Worm (Caenorhabditis elegans) whole organism, L1 larva: ENCODE data around the gene ubc-22.

Experiments
- C34B4.2 ChIP-seq: sonication (generic microtip); optimal IDR thresholded peaks from 2 replicates; lab custom pipeline; 2017; ENCODE audit warnings: mild to moderate bottlenecking, missing genetic modification characterization, missing compliant biosample characterization
- aly-2 ChIP-seq: fragments of 150-350 bp; optimal IDR thresholded peaks from 2 replicates; lab custom pipeline; 2014; ENCODE audit warnings: missing biosample characterization, missing genetic modification characterization
- blmp-1 ChIP-seq: fragments of 150-350 bp; optimal IDR thresholded peaks from 2 replicates; lab custom pipeline; 2014; ENCODE audit warnings: missing biosample characterization, missing genetic modification characterization
- ceh-63 ChIP-seq: fragments of 200-800 bp; sonication (Bioruptor generic); optimal IDR thresholded peaks from 2 replicates; lab custom pipeline; 2018; ENCODE audit warnings: mild to moderate bottlenecking, missing genetic modification characterization, missing compliant biosample characterization
- ceh-8 ChIP-seq: fragments of 200-800 bp; sonication (Bioruptor generic); optimal IDR thresholded peaks from 2 replicates; lab custom pipeline; 2018; ENCODE audit warnings: mild to moderate bottlenecking, missing genetic modification characterization, moderate library complexity, missing compliant biosample characterization
- ceh-82 ChIP-seq, 3 experiments: fragments of 150-350 bp in 1 of 3; sonication (generic microtip) in 2 of 3; optimal IDR thresholded peaks; 2 replicates each; lab custom pipeline; 2014 to 2017; ENCODE audit warnings: missing biosample characterization in 3 of 3, missing genetic modification characterization in 3 of 3
- ceh-88 ChIP-seq: fragments of 200-800 bp; sonication (Bioruptor generic); IDR thresholded peaks from 2 replicates; pipeline ENCODE4 v1.3.6; 2022; ENCODE audit warnings: missing genetic modification characterization, missing compliant biosample characterization
- ces-1 ChIP-seq: fragments of 150-350 bp; optimal IDR thresholded peaks from 2 replicates; lab custom pipeline; 2014; ENCODE audit warnings: missing biosample characterization, missing genetic modification reagents, missing genetic modification characterization
- dpl-1 ChIP-seq, 3 experiments: fragments of 150-350 bp in 2 of 3; sonication (generic microtip) in 1 of 3; optimal IDR thresholded peaks; 2 replicates each; lab custom pipeline; 2014 to 2017; ENCODE audit warnings: missing biosample characterization in 3 of 3, missing genetic modification characterization in 3 of 3, missing genetic modification reagents in 3 of 3
- dsc-1 ChIP-seq: sonication (generic microtip); optimal IDR thresholded peaks from 2 replicates; lab custom pipeline; 2016; ENCODE audit warnings: mild to moderate bottlenecking, missing genetic modification characterization, missing compliant biosample characterization
- efl-1 ChIP-seq, 4 experiments: fragments of 150-350 bp; optimal IDR thresholded peaks in 3 of 4; peaks in 1 of 4; 1 replicate in 1 of 4; 2 replicates in 3 of 4; lab custom pipeline; 2014; ENCODE audit warnings: missing biosample characterization in 2 of 4, missing genetic modification characterization in 2 of 4, missing genetic modification reagents in 2 of 4
- efl-3 ChIP-seq: fragments of 200-800 bp; sonication (Bioruptor generic); optimal IDR thresholded peaks from 2 replicates; lab custom pipeline; 2018; ENCODE audit warnings: mild to moderate bottlenecking, missing genetic modification characterization, missing compliant biosample characterization
- egl-13 ChIP-seq: sonication (generic microtip); optimal IDR thresholded peaks from 2 replicates; lab custom pipeline; 2016; ENCODE audit warnings: missing genotype, missing genetic modification reagents, missing genetic modification characterization, missing compliant biosample characterization
- elt-3 ChIP-seq, 6 experiments: fragments of 150-350 bp in 1 of 6; sonication (generic microtip); optimal IDR thresholded peaks; 2 replicates each; lab custom pipeline; 2017 to 2018; ENCODE audit warnings: missing biosample characterization in 6 of 6, missing genetic modification characterization in 6 of 6, inconsistent platforms in 1 of 6
- ets-5 ChIP-seq: fragments of 200-800 bp; sonication (Bioruptor generic); IDR thresholded peaks from 2 replicates; pipeline ENCODE4 v1.3.6; 2022; ENCODE audit warnings: missing genetic modification characterization, missing compliant biosample characterization
- fkh-4 ChIP-seq: sonication (generic microtip); optimal IDR thresholded peaks from 2 replicates; lab custom pipeline; 2016; ENCODE audit warnings: missing compliant biosample characterization, missing genetic modification characterization, borderline replicate concordance
- fos-1 ChIP-seq: fragments of 150-350 bp; optimal IDR thresholded peaks from 2 replicates; lab custom pipeline; 2014; ENCODE audit warnings: missing biosample characterization, missing genetic modification characterization
- grh-1 ChIP-seq: fragments of 200-800 bp; sonication (Bioruptor generic); IDR thresholded peaks from 2 replicates; pipeline ENCODE4 v1.3.6; 2022; ENCODE audit warnings: missing genetic modification reagents, missing genetic modification characterization, missing compliant biosample characterization
- hpl-2 ChIP-seq: fragments of 150-350 bp; optimal IDR thresholded peaks from 2 replicates; lab custom pipeline; 2014; ENCODE audit warnings: missing biosample characterization, missing genetic modification reagents, missing genetic modification characterization
- jun-1 ChIP-seq: fragments of 150-350 bp; optimal IDR thresholded peaks from 2 replicates; lab custom pipeline; 2014; ENCODE audit warnings: missing biosample characterization, missing genetic modification reagents, missing genetic modification characterization
- lin-13 ChIP-seq: fragments of 150-350 bp; optimal IDR thresholded peaks from 2 replicates; lab custom pipeline; 2014; ENCODE audit warnings: missing biosample characterization, missing genetic modification reagents, missing genetic modification characterization
- lin-14 ChIP-seq: fragments of 200-800 bp; sonication (Bioruptor generic); optimal IDR thresholded peaks from 2 replicates; lab custom pipeline; 2018; ENCODE audit warnings: mild to moderate bottlenecking, missing genetic modification characterization, moderate library complexity, missing compliant biosample characterization
- lin-15B ChIP-seq: fragments of 150-350 bp; sonication (generic microtip); optimal IDR thresholded peaks from 3 replicates; lab custom pipeline; 2014; ENCODE audit warnings: missing biosample characterization, missing genetic modification characterization
- lin-35 ChIP-seq, 2 experiments: fragments of 150-350 bp; optimal IDR thresholded peaks; 2 replicates each; lab custom pipeline; 2014; ENCODE audit warnings: missing biosample characterization in 2 of 2, missing genetic modification characterization in 2 of 2, missing genetic modification reagents in 2 of 2
- lir-3 ChIP-seq: sonication (generic microtip); optimal IDR thresholded peaks from 2 replicates; lab custom pipeline; 2016; ENCODE audit warnings: mild to moderate bottlenecking, missing genetic modification characterization, moderate library complexity, missing compliant biosample characterization; ENCODE audit not compliant: poor library complexity
- mab-9 ChIP-seq: fragments of 200-800 bp; sonication (Bioruptor generic); IDR thresholded peaks from 2 replicates; pipeline ENCODE4 v1.3.6; 2022; ENCODE audit warnings: missing genetic modification reagents, missing genetic modification characterization, missing compliant biosample characterization
- nhr-19 ChIP-seq: fragments of 200-800 bp; sonication (Bioruptor generic); conservative IDR thresholded peaks from 2 replicates; pipeline ENCODE4 v1.3.6; 2022; ENCODE audit warnings: missing genetic modification characterization, missing compliant biosample characterization
- nhr-20 ChIP-seq: sonication (generic microtip); optimal IDR thresholded peaks from 2 replicates; lab custom pipeline; 2016; ENCODE audit warnings: mild to moderate bottlenecking, missing genetic modification characterization, missing compliant biosample characterization
- nhr-28 ChIP-seq: fragments of 150-350 bp; optimal IDR thresholded peaks from 2 replicates; lab custom pipeline; 2014; ENCODE audit warnings: missing biosample characterization, missing genetic modification characterization
- nhr-71 ChIP-seq: sonication (generic microtip); optimal IDR thresholded peaks from 2 replicates; lab custom pipeline; 2016; ENCODE audit warnings: mild to moderate bottlenecking, missing genetic modification characterization, moderate library complexity, missing compliant biosample characterization
- nhr-77 ChIP-seq: fragments of 150-350 bp; optimal IDR thresholded peaks from 2 replicates; lab custom pipeline; 2014; ENCODE audit warnings: missing biosample characterization, missing genetic modification characterization
- nhr-85 ChIP-seq: sonication (generic microtip); peaks from one replicate; lab custom pipeline; 2016; ENCODE audit warnings: missing genetic modification characterization, inconsistent platforms, missing compliant biosample characterization
- nhr-90 ChIP-seq: sonication (generic microtip); optimal IDR thresholded peaks from 2 replicates; lab custom pipeline; 2016; ENCODE audit warnings: mild to moderate bottlenecking, missing genetic modification characterization, missing compliant biosample characterization; ENCODE audit not compliant: poor library complexity
- rnt-1 ChIP-seq: sonication (generic microtip); optimal IDR thresholded peaks from 2 replicates; lab custom pipeline; 2016; ENCODE audit warnings: mild to moderate bottlenecking, missing genetic modification characterization, moderate library complexity, missing compliant biosample characterization
- snpc-4 ChIP-seq: fragments of 150-350 bp; optimal IDR thresholded peaks from 2 replicates; lab custom pipeline; 2014; ENCODE audit warnings: missing biosample characterization, missing genetic modification characterization
- snu-23 ChIP-seq: sonication (generic microtip); optimal IDR thresholded peaks from 2 replicates; lab custom pipeline; 2016; ENCODE audit warnings: missing genetic modification characterization, missing compliant biosample characterization
- sox-4 ChIP-seq: sonication (generic microtip); optimal IDR thresholded peaks from 2 replicates; lab custom pipeline; 2016; ENCODE audit warnings: missing genetic modification characterization, missing compliant biosample characterization
- swsn-7 ChIP-seq: sonication (generic microtip); optimal IDR thresholded peaks from 2 replicates; lab custom pipeline; 2016; ENCODE audit warnings: missing genetic modification characterization, missing compliant biosample characterization
- tlp-1 ChIP-seq: fragments of 150-350 bp; optimal IDR thresholded peaks from 2 replicates; lab custom pipeline; 2014; ENCODE audit warnings: missing biosample characterization, missing genetic modification characterization
- unc-130 ChIP-seq: fragments of 150-350 bp; optimal IDR thresholded peaks from 2 replicates; lab custom pipeline; 2017; ENCODE audit warnings: missing biosample characterization, missing genetic modification characterization, inconsistent platforms
- vab-15 ChIP-seq: sonication (generic microtip); optimal IDR thresholded peaks from 2 replicates; lab custom pipeline; 2017; ENCODE audit warnings: missing genotype, mild to moderate bottlenecking, missing genetic modification characterization, missing compliant biosample characterization
- zip-4 ChIP-seq: fragments of 200-800 bp; sonication (Bioruptor generic); optimal IDR thresholded peaks from 2 replicates; lab custom pipeline; 2018; ENCODE audit warnings: mild to moderate bottlenecking, missing genetic modification characterization, moderate library complexity, missing compliant biosample characterization
- ztf-11 ChIP-seq, 2 experiments: sonication (generic microtip); optimal IDR thresholded peaks; 2 replicates each; lab custom pipeline; 2016 to 2017; ENCODE audit warnings: missing genetic modification characterization in 2 of 2, missing biosample characterization in 1 of 2, missing compliant biosample characterization in 1 of 2
- ztf-4 ChIP-seq: fragments of 150-350 bp; optimal IDR thresholded peaks from 2 replicates; lab custom pipeline; 2014; ENCODE audit warnings: missing biosample characterization, missing genetic modification characterization

Gene ubc-22

ce11 chrX:8888835-8889234 is 19.9 kb upstream of the ubc-22 start:
- TF ChIP-seq dsc-1 (tag; lab: Kevin White, UChicago) = peak; percentile 55
- TF ChIP-seq lin-14 (GFP tag; lab: Kevin White, UChicago) = peak; percentile 26
- no peak for TF ChIP-seq nhr-71 (tag; lab: Kevin White, UChicago)

ce11 chrX:8882162-8882561 is 13.2 kb upstream of the ubc-22 start:
- TF ChIP-seq mab-9 (no peak), nhr-28 (no peak), nhr-85 (tag; lab: Kevin White, UChicago) (peak; percentile 88), lin-14 (GFP tag; lab: Kevin White, UChicago) (peak; percentile 10), ceh-88 (GFP tag; lab: Robert Waterston, UW) (no peak), dpl-1 (GFP tag; optimal IDR thresholded peaks at IDR 0.05; lab: Kevin White, UChicago) (no peak), jun-1 (tag; lab: Kevin White, UChicago) (no peak), blmp-1 (tag; lab: Kevin White, UChicago) (peak; percentile 76), ceh-63 (no peak), dsc-1 (tag; lab: Kevin White, UChicago) (no peak), nhr-90 (tag; lab: Kevin White, UChicago) (no peak), nhr-71 (tag; lab: Kevin White, UChicago) (no peak), lir-3 (no peak), efl-3 (no peak)

DNA sequence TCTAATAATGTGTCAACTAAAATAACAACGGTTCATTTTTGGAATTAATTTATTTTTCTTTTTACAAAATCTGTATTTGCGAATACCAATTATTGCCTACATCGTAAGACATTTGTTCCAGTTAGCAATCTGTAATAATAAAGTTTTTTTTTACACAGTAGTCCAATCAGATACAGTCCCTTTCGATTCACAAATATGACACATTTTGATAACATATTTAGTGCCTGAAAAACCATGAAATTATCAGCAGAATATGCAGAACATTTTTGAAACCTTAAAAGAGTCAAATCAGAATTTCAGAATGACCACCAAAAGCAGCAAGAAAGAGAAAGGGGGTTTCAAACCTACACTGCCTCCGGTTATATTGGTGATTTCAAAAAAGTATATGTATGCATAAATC is 10.4 kb upstream of the ubc-22 start, which contains the start of gene C06E2.2:
Gene C06E2.2, plus strand, starts transcription at position 301 of the 400 bp plus-strand sequence.
- TF ChIP-seq dpl-1 (GFP tag; optimal IDR thresholded peaks at IDR 0.05; lab: Kevin White, UChicago) = no peak
- no peak for TF ChIP-seq sox-4 (tag; lab: Kevin White, UChicago)
- no peak for TF ChIP-seq ets-5 (GFP tag; lab: Robert Waterston, UW)
- TF ChIP-seq snpc-4 (tag; lab: Kevin White, UChicago) = no peak
- TF ChIP-seq ceh-8 (GFP tag; lab: Kevin White, UChicago) = no peak
- TF ChIP-seq zip-4 (GFP tag; lab: Kevin White, UChicago) = no peak
- no peak for TF ChIP-seq rnt-1 (tag; lab: Kevin White, UChicago)
- TF ChIP-seq swsn-7 (tag; lab: Kevin White, UChicago) = no peak
- TF ChIP-seq unc-130 (tag; lab: Kevin White, UChicago) = no peak
- TF ChIP-seq ceh-82 (tag; optimal IDR thresholded peaks at IDR 0.05; lab: Kevin White, UChicago) = no peak
- TF ChIP-seq elt-3 (tag; optimal IDR thresholded peaks at IDR 0.05; lab: Kevin White, UChicago) = no peak
- no peak for TF ChIP-seq vab-15 (tag; lab: Kevin White, UChicago)
- TF ChIP-seq lir-3 = no peak
- no peak for TF ChIP-seq nhr-77 (tag; lab: Kevin White, UChicago)
- TF ChIP-seq lin-13 (GFP tag; lab: Kevin White, UChicago) = no peak
- TF ChIP-seq lin-35 (GFP tag; optimal IDR thresholded peaks at IDR 0.05; lab: Kevin White, UChicago) = no peak

DNA sequence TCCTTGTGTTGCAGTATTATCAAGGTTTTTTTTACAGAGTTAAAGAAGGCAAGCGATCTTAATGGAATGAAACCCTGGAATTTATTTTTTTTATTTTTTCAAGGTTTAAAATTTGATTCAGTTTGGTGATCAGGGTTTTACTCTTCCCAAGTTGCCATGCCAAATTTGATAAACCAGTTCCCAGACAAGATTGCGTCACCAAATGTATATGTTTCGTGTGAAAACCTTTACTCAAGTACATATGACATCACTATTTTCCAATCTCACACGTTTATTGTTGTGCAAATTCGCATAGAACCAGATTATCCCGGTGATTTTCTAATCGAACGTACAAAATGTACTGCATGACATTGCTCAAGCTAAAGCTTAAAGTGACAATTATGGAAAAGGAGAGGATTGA is 9.7 kb upstream of the ubc-22 start:
- TF ChIP-seq efl-3 (no peak), nhr-85 (tag; lab: Kevin White, UChicago) (peak; percentile 72)

DNA sequence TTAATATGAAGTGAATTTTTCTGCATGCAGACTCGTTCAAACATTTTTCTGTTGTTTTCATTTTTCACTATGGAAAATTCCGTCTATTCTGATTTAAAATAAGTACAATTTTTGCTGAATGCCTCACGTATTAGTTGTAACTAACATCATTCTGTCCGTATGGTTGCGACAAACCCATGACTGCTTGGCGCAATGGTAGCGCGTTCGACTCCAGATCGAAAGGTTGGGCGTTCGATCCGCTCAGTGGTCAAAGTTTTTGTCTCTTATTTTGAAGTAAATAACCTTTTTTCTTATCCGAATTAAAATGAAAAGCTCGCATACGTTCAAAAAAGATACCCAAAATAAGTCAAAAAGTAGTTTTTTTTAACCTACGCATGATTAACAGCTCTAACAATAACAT is 8.2 kb upstream of the ubc-22 start:
- TF ChIP-seq nhr-28 (no peak), fkh-4 (tag; lab: Kevin White, UChicago) (no peak), nhr-20 (tag; lab: Kevin White, UChicago) (peak; percentile 26), lin-35 (GFP tag; optimal IDR thresholded peaks at IDR 0.05; lab: Kevin White, UChicago) (peak in 1 of 2 experiments; percentile 17), jun-1 (tag; lab: Kevin White, UChicago) (no peak), tlp-1 (tag; lab: Kevin White, UChicago) (no peak), ets-5 (GFP tag; lab: Robert Waterston, UW) (no peak), ztf-11 (tag; optimal IDR thresholded peaks at IDR 0.05; lab: Kevin White, UChicago) (no peak), nhr-19 (no peak), aly-2 (no peak), ces-1 (no peak), lin-15B (tag; lab: Kevin White, UChicago) (no peak), C34B4.2 (no peak), efl-1 (optimal IDR thresholded peaks at IDR 0.05; lab: Kevin White, UChicago) (no peak), efl-1 (GFP tag; optimal IDR thresholded peaks at IDR 0.05 in 1 of 2; lab: Kevin White, UChicago) (peak in 1 of 2 experiments; percentile 86), fos-1 (no peak), ztf-4 (tag; lab: Kevin White, UChicago) (no peak), egl-13 (tag; lab: Kevin White, UChicago) (no peak), lin-14 (GFP tag; lab: Kevin White, UChicago) (no peak), hpl-2 (GFP tag; lab: Kevin White, UChicago) (no peak), snu-23 (peak; percentile 23), grh-1 (GFP tag; lab: Robert Waterston, UW) (no peak)
- TF ChIP-seq, all 84 proteins: peak for 4
